Worm (Caenorhabditis elegans): Measurements from ENCODE around the gene srw-68.

- TF ChIP-seq nhr-237 (tag; optimal IDR thresholded peaks at IDR 0.05) (no peak), ztf-11 (tag; optimal IDR thresholded peaks at IDR 0.05) (no peak), nhr-28 (tag; optimal IDR thresholded peaks at IDR 0.05) (no peak), nhr-12 (tag; optimal IDR thresholded peaks at IDR 0.05) (no peak), lsy-2 (tag; optimal IDR thresholded peaks at IDR 0.05) (no peak), elt-3 (tag; optimal IDR thresholded peaks at IDR 0.05) (no peak), hlh-1 (tag; optimal IDR thresholded peaks at IDR 0.05) (no peak), unc-62 (GFP tag; optimal IDR thresholded peaks at IDR 0.05) (no peak)
Measured at ce11 chrV:7411695-7412094, 14.8 kb downstream of the srw-68 start, which contains the start of gene str-41.

Data from whole organism, mixed stage, embryonic.